Fruit fly (Drosophila melanogaster) whole organism, wandering third instar larva: Measurements from ENCODE around the gene amrt.
A peak's percentile ranks its signal among the peaks of the same experiment; 100 is the strongest.

Experiments used
- N ChIP-seq: fragments of >200 bp; optimal IDR thresholded peaks from 2 replicates; lab custom pipeline; 2018; ENCODE audit warnings: missing biosample characterization, missing external identifiers, missing genetic modification characterization
- dl ChIP-seq, 2 experiments: fragments of 175-275, 200-275 bp in 1 of 2; fragments of 200-275 bp in 1 of 2; sonication (Bioruptor generic); optimal IDR thresholded peaks; lab custom pipeline; 2018; ENCODE audit warnings: mild to moderate bottlenecking in 2 of 2, missing biosample characterization in 2 of 2, missing genetic modification characterization in 2 of 2, moderate library complexity in 2 of 2; ENCODE audit not compliant: partially characterized antibody in 2 of 2, insufficient read depth in 1 of 2
- fru ChIP-seq: fragments of 200-800 bp; sonication (Bioruptor generic); optimal IDR thresholded peaks from 3 replicates; lab custom pipeline; 2016; ENCODE audit warnings: missing biosample characterization, mild to moderate bottlenecking, missing genetic modification characterization
- h ChIP-seq: fragments of 200-800 bp; sonication (Bioruptor generic); optimal IDR thresholded peaks from 3 replicates; lab custom pipeline; 2016; ENCODE audit warnings: missing biosample characterization, mild to moderate bottlenecking, missing genetic modification characterization
- jim ChIP-seq: fragments of 175-275, 200-325 bp; sonication (Bioruptor generic); optimal IDR thresholded peaks from 2 replicates; lab custom pipeline; 2016; ENCODE audit warnings: missing biosample characterization, mild to moderate bottlenecking, missing genetic modification characterization
- lola ChIP-seq: fragments of >200 bp; optimal IDR thresholded peaks from 2 replicates; lab custom pipeline; 2017; ENCODE audit warnings: missing biosample characterization, missing genetic modification characterization
- pan ChIP-seq: fragments of >200 bp; optimal IDR thresholded peaks from 2 replicates; lab custom pipeline; 2017
- tai ChIP-seq: sonication (Bioruptor generic); optimal IDR thresholded peaks from 2 replicates; lab custom pipeline; 2016; ENCODE audit warnings: missing biosample characterization, missing genetic modification characterization

- peak; percentile 47 for TF ChIP-seq fru
- no peak for TF ChIP-seq dl (GFP tag; optimal IDR thresholded peaks at IDR 0.05; lab: Kevin White, UChicago; ENCODE audit: insufficient read depth in 1 of 2, partially characterized antibody in 2 of 2)
- TF ChIP-seq tai (GFP tag; lab: Kevin White, UChicago), result no peak
- TF ChIP-seq pan (lab: Kevin White, UChicago), result no peak
- TF ChIP-seq lola (GFP tag; lab: Kevin White, UChicago), result no peak
- TF ChIP-seq h (GFP tag; lab: Kevin White, UChicago), result peak; percentile 74
- TF ChIP-seq jim (GFP tag; lab: Kevin White, UChicago), result peak; percentile 8
- no peak for TF ChIP-seq N (GFP tag; lab: Kevin White, UChicago)
These were observed 42.2 kb upstream of the amrt start for dm6 chrX:13740062-13740461.
